Worm (Caenorhabditis elegans) whole organism, L4 larva: Measurements from ENCODE around the gene Y71H2B.2.

Experiments
- F26F4.8 ChIP-seq: fragments of 200-800 bp; sonication (Bioruptor generic); conservative IDR thresholded peaks from 2 replicates; pipeline ENCODE4 v1.3.6; 2022; ENCODE audit warnings: missing genetic modification characterization, missing compliant biosample characterization
- F37D6.2 ChIP-seq: sonication (generic microtip); optimal IDR thresholded peaks from 2 replicates; lab custom pipeline; 2016; ENCODE audit warnings: mild to moderate bottlenecking, missing genetic modification characterization, missing compliant biosample characterization
- R02D3.7 ChIP-seq: fragments of 150-350 bp; sonication (generic microtip); optimal IDR thresholded peaks from 3 replicates; lab custom pipeline; 2014; ENCODE audit warnings: missing biosample characterization, missing genetic modification characterization
- Y5F2A.4 ChIP-seq: fragments of 200-800 bp; sonication (Bioruptor generic); optimal IDR thresholded peaks from 2 replicates; lab custom pipeline; 2018; ENCODE audit warnings: mild to moderate bottlenecking, missing genetic modification characterization, missing compliant biosample characterization
- ZK337.2 ChIP-seq: fragments of 200-800 bp; sonication (Bioruptor generic); IDR thresholded peaks from 2 replicates; pipeline ENCODE4 v1.3.6; 2022; ENCODE audit warnings: missing genetic modification reagents, missing genetic modification characterization, missing compliant biosample characterization
- ZK546.5 ChIP-seq, 2 experiments: sonication (generic microtip); optimal IDR thresholded peaks; 2 replicates each; lab custom pipeline; 2017; ENCODE audit warnings: missing biosample characterization in 2 of 2, missing genetic modification characterization in 2 of 2
- aha-1 ChIP-seq: fragments of 150-350 bp; peaks from one replicate; lab custom pipeline; 2014; ENCODE audit warnings: missing biosample characterization, missing genetic modification characterization
- ceh-20 ChIP-seq: fragments of 200-800 bp; sonication (Bioruptor generic); IDR thresholded peaks from 2 replicates; pipeline ENCODE4 v1.3.6; 2022; ENCODE audit warnings: missing genetic modification reagents, missing genetic modification characterization, missing compliant biosample characterization
- ceh-28 ChIP-seq: fragments of 150-350 bp; optimal IDR thresholded peaks from 2 replicates; lab custom pipeline; 2014; ENCODE audit warnings: missing biosample characterization, missing genetic modification reagents, missing genetic modification characterization
- ces-1 ChIP-seq: fragments of 150-350 bp; sonication (generic microtip); optimal IDR thresholded peaks from 4 replicates; lab custom pipeline; 2014; ENCODE audit warnings: missing biosample characterization, missing genetic modification reagents, missing genetic modification characterization
- cey-2 ChIP-seq: sonication (generic microtip); optimal IDR thresholded peaks from 3 replicates; lab custom pipeline; 2017; ENCODE audit warnings: missing genetic modification characterization, mild to moderate bottlenecking, missing compliant biosample characterization, antibody characterized with exemption, borderline replicate concordance; ENCODE audit not compliant: insufficient read depth
- dmd-6 ChIP-seq: fragments of 200-800 bp; sonication (Bioruptor generic); IDR thresholded peaks from 2 replicates; pipeline ENCODE4 v1.3.6; 2022; ENCODE audit warnings: missing genetic modification reagents, missing genetic modification characterization, missing compliant biosample characterization
- duxl-1 ChIP-seq: sonication (generic microtip); optimal IDR thresholded peaks from 2 replicates; lab custom pipeline; 2016; ENCODE audit warnings: mild to moderate bottlenecking, missing genetic modification characterization, moderate library complexity, missing compliant biosample characterization; ENCODE audit not compliant: poor library complexity
- dve-1 ChIP-seq: sonication (generic microtip); optimal IDR thresholded peaks from 2 replicates; lab custom pipeline; 2017; ENCODE audit warnings: antibody characterized with exemption, mild to moderate bottlenecking, missing genetic modification characterization, missing compliant biosample characterization; ENCODE audit not compliant: insufficient read depth
- egl-27 ChIP-seq: sonication (generic microtip); optimal IDR thresholded peaks from 3 replicates; lab custom pipeline; 2017; ENCODE audit warnings: missing biosample characterization, missing genetic modification reagents, missing genetic modification characterization
- fkh-10 ChIP-seq: fragments of 150-350 bp; optimal IDR thresholded peaks from 2 replicates; lab custom pipeline; 2014; ENCODE audit warnings: missing biosample characterization, missing genetic modification reagents, missing genetic modification characterization
- gei-8 ChIP-seq: fragments of 200-800 bp; sonication (Bioruptor generic); optimal IDR thresholded peaks from 2 replicates; lab custom pipeline; 2018; ENCODE audit warnings: mild to moderate bottlenecking, missing genetic modification characterization, missing compliant biosample characterization
- hif-1 ChIP-seq, 2 experiments: sonication (generic microtip); optimal IDR thresholded peaks; 2 replicates each; lab custom pipeline; 2016 to 2017; ENCODE audit warnings: missing compliant biosample characterization in 2 of 2, missing genetic modification characterization in 2 of 2, missing genetic modification reagents in 2 of 2, missing genotype in 2 of 2, mild to moderate bottlenecking in 1 of 2
- hlh-11 ChIP-seq: fragments of 200-800 bp; sonication (Bioruptor generic); optimal IDR thresholded peaks from 2 replicates; lab custom pipeline; 2018; ENCODE audit warnings: mild to moderate bottlenecking, missing genetic modification characterization, missing compliant biosample characterization
- hlh-30 ChIP-seq: sonication (generic microtip); optimal IDR thresholded peaks from 2 replicates; lab custom pipeline; 2017; ENCODE audit warnings: antibody characterized with exemption, mild to moderate bottlenecking, missing genetic modification characterization, missing compliant biosample characterization; ENCODE audit not compliant: insufficient read depth
- jun-1 ChIP-seq: fragments of 150-350 bp; optimal IDR thresholded peaks from 2 replicates; lab custom pipeline; 2014; ENCODE audit warnings: missing biosample characterization, missing genetic modification reagents, missing genetic modification characterization
- lin-1 ChIP-seq: fragments of 200-800 bp; sonication (Bioruptor generic); IDR thresholded peaks from 2 replicates; pipeline ENCODE4 v1.3.6; 2022; ENCODE audit warnings: missing genetic modification reagents, missing genetic modification characterization, missing compliant biosample characterization
- lin-29 ChIP-seq: fragments of 200-800 bp; sonication (Bioruptor generic); IDR thresholded peaks from 2 replicates; pipeline ENCODE4 v1.3.6; 2022; ENCODE audit warnings: missing genetic modification reagents, missing genetic modification characterization, missing compliant biosample characterization
- lin-38 ChIP-seq: fragments of 200-800 bp; sonication (Bioruptor generic); IDR thresholded peaks from 2 replicates; pipeline ENCODE4 v1.3.6; 2022; ENCODE audit warnings: missing genetic modification reagents, missing genetic modification characterization, missing compliant biosample characterization
- lin-39 ChIP-seq: fragments of 150-350 bp; optimal IDR thresholded peaks from 2 replicates; lab custom pipeline; 2014; ENCODE audit warnings: missing biosample characterization, missing genetic modification reagents, missing genetic modification characterization
- lir-3 ChIP-seq: sonication (generic microtip); optimal IDR thresholded peaks from 2 replicates; lab custom pipeline; 2016; ENCODE audit warnings: mild to moderate bottlenecking, missing genetic modification characterization, missing compliant biosample characterization
- mdl-1 ChIP-seq, 2 experiments: fragments of 150-350 bp in 1 of 2; sonication (generic microtip) in 1 of 2; optimal IDR thresholded peaks; 2 replicates each; lab custom pipeline; 2014 to 2017; ENCODE audit warnings: missing biosample characterization in 2 of 2, missing genetic modification characterization in 2 of 2
- mxl-3 ChIP-seq: fragments of 200-800 bp; sonication (Bioruptor generic); optimal IDR thresholded peaks from 2 replicates; lab custom pipeline; 2018; ENCODE audit warnings: mild to moderate bottlenecking, missing genetic modification characterization, missing compliant biosample characterization
- nhr-11 ChIP-seq: fragments of 150-350 bp; optimal IDR thresholded peaks from 2 replicates; lab custom pipeline; 2014; ENCODE audit warnings: missing biosample characterization, missing genetic modification characterization
- nhr-111 ChIP-seq: fragments of 200-800 bp; sonication (Bioruptor generic); optimal IDR thresholded peaks from 2 replicates; lab custom pipeline; 2018; ENCODE audit warnings: mild to moderate bottlenecking, missing genetic modification characterization, missing compliant biosample characterization
- nhr-25 ChIP-seq: sonication (generic microtip); optimal IDR thresholded peaks from 2 replicates; lab custom pipeline; 2017; ENCODE audit warnings: missing genetic modification characterization, mild to moderate bottlenecking, missing compliant biosample characterization, antibody characterized with exemption, moderate library complexity, borderline replicate concordance; ENCODE audit not compliant: insufficient read depth
- nhr-28 ChIP-seq: fragments of 150-350 bp; optimal IDR thresholded peaks from 2 replicates; lab custom pipeline; 2014; ENCODE audit warnings: missing biosample characterization, missing genetic modification characterization
- nhr-42 ChIP-seq: fragments of 200-800 bp; sonication (Bioruptor generic); IDR thresholded peaks from 2 replicates; pipeline ENCODE4 v1.3.6; 2022; ENCODE audit warnings: missing genetic modification characterization, missing compliant biosample characterization
- nhr-48 ChIP-seq: sonication (generic microtip); optimal IDR thresholded peaks from 2 replicates; lab custom pipeline; 2016; ENCODE audit warnings: mild to moderate bottlenecking, missing genetic modification characterization, missing compliant biosample characterization
- nhr-6 ChIP-seq: fragments of 150-350 bp; optimal IDR thresholded peaks from 2 replicates; lab custom pipeline; 2014; ENCODE audit warnings: missing biosample characterization, missing genetic modification characterization
- nhr-76 ChIP-seq: fragments of 150-350 bp; optimal IDR thresholded peaks from 2 replicates; lab custom pipeline; 2014; ENCODE audit warnings: missing biosample characterization, missing genetic modification characterization
- pha-4 ChIP-seq, 2 experiments: fragments of 150-350 bp in 1 of 2; fragments of 200-800 bp in 1 of 2; sonication (Bioruptor generic) in 1 of 2; IDR thresholded peaks in 1 of 2; optimal IDR thresholded peaks in 1 of 2; 2 replicates each; pipeline versions ENCODE4 v1.3.6 to Lab custom; 2014 to 2022; ENCODE audit warnings: missing genetic modification characterization in 2 of 2, missing genetic modification reagents in 2 of 2, missing biosample characterization in 1 of 2, missing compliant biosample characterization in 1 of 2
- php-3 ChIP-seq: fragments of 200-800 bp; sonication (Bioruptor generic); IDR thresholded peaks from 2 replicates; pipeline ENCODE4 v1.3.6; 2022; ENCODE audit warnings: missing genetic modification reagents, missing genetic modification characterization, missing compliant biosample characterization
- sdz-12 ChIP-seq: fragments of 200-800 bp; sonication (Bioruptor generic); optimal IDR thresholded peaks from 2 replicates; lab custom pipeline; 2018; ENCODE audit warnings: mild to moderate bottlenecking, missing genetic modification characterization, missing compliant biosample characterization
- set-16 ChIP-seq: fragments of 200-800 bp; sonication (Bioruptor generic); IDR thresholded peaks from 2 replicates; pipeline ENCODE4 v1.3.6; 2022; ENCODE audit warnings: missing genetic modification reagents, missing genetic modification characterization, missing compliant biosample characterization
- snpc-1.2 ChIP-seq: fragments of 200-800 bp; sonication (Bioruptor generic); IDR thresholded peaks from 2 replicates; pipeline ENCODE4 v1.3.6; 2022; ENCODE audit warnings: missing genetic modification reagents, missing genetic modification characterization, missing compliant biosample characterization
- tra-1 ChIP-seq: fragments of 200-800 bp; sonication (Bioruptor generic); IDR thresholded peaks from 2 replicates; pipeline ENCODE4 v1.3.6; 2022; ENCODE audit warnings: missing genetic modification reagents, missing genetic modification characterization, missing compliant biosample characterization
- unc-62 ChIP-seq, 3 experiments: fragments of 150-350 bp in 1 of 3; sonication (generic microtip); optimal IDR thresholded peaks in 2 of 3; peaks in 1 of 3; 1 replicate in 1 of 3; 2 replicates in 2 of 3; lab custom pipeline; 2014 to 2017; ENCODE audit warnings: missing biosample characterization in 3 of 3, missing genetic modification characterization in 3 of 3, missing genetic modification reagents in 3 of 3, missing genotype in 1 of 3
- vab-7 ChIP-seq: fragments of 200-800 bp; sonication (Bioruptor generic); IDR thresholded peaks from 2 replicates; pipeline ENCODE4 v1.3.6; 2022; ENCODE audit warnings: missing genetic modification reagents, missing genetic modification characterization, missing compliant biosample characterization
- zfp-3 ChIP-seq: fragments of 200-800 bp; sonication (Bioruptor generic); conservative IDR thresholded peaks from 2 replicates; pipeline ENCODE4 v1.3.6; 2022; ENCODE audit warnings: missing genetic modification reagents, missing genetic modification characterization, missing compliant biosample characterization

Y71H2B.2 gene

DNA sequence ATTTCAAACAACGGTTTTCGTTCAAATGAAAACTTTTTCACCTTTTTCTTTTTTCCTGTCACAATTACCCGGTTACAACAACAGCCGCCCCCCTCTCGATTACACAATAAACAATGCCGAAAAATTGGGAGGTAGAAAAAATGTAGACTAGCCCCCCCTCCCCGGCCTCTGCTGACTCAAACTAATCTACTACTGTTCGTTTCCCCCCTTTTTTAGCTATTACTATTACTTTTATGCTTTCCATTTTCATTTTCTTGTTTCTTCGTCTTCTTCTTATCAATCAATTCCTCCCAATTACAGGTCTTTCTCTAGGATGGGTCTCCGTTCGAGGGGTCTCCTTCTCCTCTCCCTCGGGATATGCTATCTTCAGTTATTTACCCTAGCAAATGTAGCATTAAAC is 34.8 kb downstream of the Y71H2B.2 start, which contains the start of gene let-805:
Gene let-805 (plus strand): TSS at position 301 of the 400 bp plus-strand sequence.
- TF ChIP-seq duxl-1 (tag; lab: Kevin White, UChicago) = no peak
- TF ChIP-seq aha-1 (tag; lab: Kevin White, UChicago) = peak; percentile 46
- no peak for TF ChIP-seq set-16 (GFP tag; lab: Robert Waterston, UW)
- TF ChIP-seq hif-1 (tag; optimal IDR thresholded peaks at IDR 0.05; lab: Kevin White, UChicago) = no peak

DNA sequence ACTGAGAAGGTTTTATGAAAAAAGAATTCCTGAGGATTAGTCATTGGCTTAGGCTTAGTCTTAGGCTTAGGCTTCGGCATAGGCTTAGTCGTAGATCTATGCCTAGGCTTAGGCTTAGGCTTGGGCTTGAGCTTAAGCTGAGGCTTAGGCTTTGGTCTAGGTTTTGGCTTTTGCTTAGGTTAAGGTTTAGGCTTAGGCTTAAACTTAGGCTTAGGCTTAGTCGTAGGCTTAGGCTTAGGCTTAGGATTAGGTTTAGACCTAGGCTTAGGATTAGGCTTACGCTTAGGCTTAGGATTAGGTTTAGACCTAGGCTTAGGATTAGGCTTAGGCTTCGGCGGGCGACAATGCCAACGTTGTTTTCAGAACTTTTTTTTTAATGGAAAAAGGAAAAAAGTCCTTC is 52.5 kb downstream of the Y71H2B.2 start:
- no peak for TF ChIP-seq nhr-6 (tag; lab: Kevin White, UChicago)
- peak; percentile 2 for TF ChIP-seq aha-1 (tag; lab: Kevin White, UChicago)

DNA sequence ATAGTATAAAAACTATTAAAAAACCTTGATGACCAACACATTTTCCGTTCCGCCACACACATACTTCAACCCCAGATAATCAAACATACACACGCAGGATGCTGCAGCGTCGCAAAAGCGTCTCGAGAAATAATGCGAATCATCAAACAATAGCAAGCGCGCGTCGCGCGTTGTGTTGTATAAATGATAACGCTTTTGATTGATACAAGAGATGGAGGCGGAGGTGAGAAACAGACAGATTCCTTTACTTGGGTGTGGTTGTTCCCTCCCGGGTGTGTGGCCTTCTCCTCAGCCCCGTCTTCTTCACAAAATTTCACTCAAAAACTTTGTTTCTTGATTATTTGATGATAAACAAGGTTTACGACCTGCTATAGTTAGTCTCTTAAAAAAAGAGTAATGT is 53.1 kb downstream of the Y71H2B.2 start:
- no peak for TF ChIP-seq lin-38 (GFP tag; lab: Robert Waterston, UW)
- TF ChIP-seq nhr-42 = no peak
- TF ChIP-seq ZK337.2 (GFP tag; lab: Robert Waterston, UW) = no peak
- TF ChIP-seq cey-2 (tag; lab: Kevin White, UChicago) = no peak
- 0 out of 2 replicates have a peak, but pooled peaks have one; percentile 8 for TF ChIP-seq snpc-1.2
- no peak for TF ChIP-seq jun-1 (tag; lab: Kevin White, UChicago)
- TF ChIP-seq pha-4 (GFP tag; IDR thresholded peaks at IDR 0.05; lab: Robert Waterston, UW) = no peak
- no peak for TF ChIP-seq pha-4 (tag; optimal IDR thresholded peaks at IDR 0.05; lab: Kevin White, UChicago)
- no peak for TF ChIP-seq egl-27 (tag; lab: Kevin White, UChicago)
- TF ChIP-seq ceh-28 (tag; lab: Kevin White, UChicago) = no peak
- TF ChIP-seq nhr-111 = no peak
- no peak for TF ChIP-seq dve-1 (tag; lab: Kevin White, UChicago)
- no peak for TF ChIP-seq fkh-10 (GFP tag; lab: Kevin White, UChicago)
- no peak for TF ChIP-seq nhr-25 (tag; lab: Kevin White, UChicago)
- no peak for TF ChIP-seq tra-1 (GFP tag; lab: Robert Waterston, UW)
- no peak for TF ChIP-seq gei-8
- TF ChIP-seq ceh-20 (GFP tag; lab: Robert Waterston, UW) = no peak
- no peak for TF ChIP-seq nhr-76 (tag; lab: Kevin White, UChicago)
- TF ChIP-seq R02D3.7 (tag; lab: Kevin White, UChicago) = no peak
- TF ChIP-seq nhr-48 (tag; lab: Kevin White, UChicago) = no peak
- no peak for TF ChIP-seq nhr-6 (tag; lab: Kevin White, UChicago)
- peak in 1 of 2 experiments; percentile 77 for TF ChIP-seq unc-62 (GFP tag; optimal IDR thresholded peaks at IDR 0.05 in 1 of 2; lab: Kevin White, UChicago)
- no peak for TF ChIP-seq unc-62 (tag; optimal IDR thresholded peaks at IDR 0.05; lab: Kevin White, UChicago)
- no peak for TF ChIP-seq F37D6.2 (tag; lab: Kevin White, UChicago)
- no peak for TF ChIP-seq nhr-11
- no peak for TF ChIP-seq zfp-3 (GFP tag; lab: Robert Waterston, UW)
- no peak for TF ChIP-seq mdl-1 (tag; optimal IDR thresholded peaks at IDR 0.05; lab: Kevin White, UChicago)
- TF ChIP-seq ZK546.5 (tag; optimal IDR thresholded peaks at IDR 0.05; lab: Kevin White, UChicago) = no peak
- peak; percentile 83 for TF ChIP-seq mxl-3 (GFP tag; lab: Kevin White, UChicago)
- no peak for TF ChIP-seq lin-39
- TF ChIP-seq lir-3 (tag; lab: Kevin White, UChicago) = no peak
- no peak for TF ChIP-seq ces-1 (GFP tag; lab: Kevin White, UChicago)
- peak; percentile 75 for TF ChIP-seq nhr-28 (tag; lab: Kevin White, UChicago)
- TF ChIP-seq sdz-12 = no peak
- TF ChIP-seq dmd-6 = peak; percentile 50
- TF ChIP-seq Y5F2A.4 (GFP tag; lab: Kevin White, UChicago) = no peak
- TF ChIP-seq F26F4.8 (GFP tag; lab: Robert Waterston, UW) = no peak
- TF ChIP-seq vab-7 = no peak
- peak; percentile 56 for TF ChIP-seq hlh-11 (tag; lab: Kevin White, UChicago)
- peak; percentile 54; the same call in 1 of the 2 replicates for TF ChIP-seq php-3
- no peak for TF ChIP-seq lin-29 (GFP tag; lab: Robert Waterston, UW)
- no peak for TF ChIP-seq hlh-30 (tag; lab: Kevin White, UChicago)
- TF ChIP-seq lin-1 (GFP tag; lab: Robert Waterston, UW) = no peak
